Fruit fly (Drosophila melanogaster) S2 (cell line): ENCODE measurements around the gene kek6.

Experiments used
- CG8478 ChIP-seq: fragments of >200 bp; optimal IDR thresholded peaks from 2 replicates; lab custom pipeline; 2018
- CTCF ChIP-seq, 2 experiments: fragments of >200 bp; optimal IDR thresholded peaks; 2 replicates each; lab custom pipeline; 2018

The kek6 gene

DNA sequence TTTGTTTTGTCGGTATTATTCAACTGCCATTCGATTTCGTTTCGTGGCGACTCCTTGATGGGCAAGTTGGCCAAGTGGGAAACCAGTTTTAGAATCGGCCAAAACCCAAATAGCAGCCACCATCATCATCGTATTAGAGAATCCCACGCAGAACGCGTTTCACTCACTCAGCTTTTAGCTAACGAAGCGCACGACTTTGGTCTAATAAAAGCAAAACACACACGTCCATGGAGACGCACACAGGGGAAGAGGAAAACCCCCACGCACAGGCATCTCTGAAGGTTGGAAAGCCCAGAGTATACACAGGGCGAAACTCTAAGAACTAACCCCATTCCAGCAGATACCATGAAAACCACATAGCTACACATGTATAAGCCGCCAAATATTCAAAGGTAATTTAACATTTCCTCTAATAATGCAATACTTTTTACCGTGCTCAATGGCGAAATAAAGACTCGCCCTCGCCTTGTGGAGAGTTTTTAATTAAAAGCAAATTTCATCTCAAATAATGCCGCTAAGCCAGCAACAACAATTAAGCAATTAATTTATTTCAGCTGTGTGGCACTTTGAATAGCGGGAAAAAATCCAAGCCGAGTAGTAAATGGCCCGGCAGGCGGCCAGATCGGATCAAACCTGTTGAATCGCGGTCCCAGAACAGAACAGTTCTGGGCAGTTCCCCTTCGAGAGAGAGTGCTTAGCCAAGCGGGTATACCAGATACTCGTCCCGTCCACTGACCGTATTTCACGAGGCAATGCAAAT is 89.5 kb downstream of the kek6 start:
- TF ChIP-seq CTCF (optimal IDR thresholded peaks at IDR 0.05; lab: Kevin White, UChicago) = no peak
- no peak for TF ChIP-seq CG8478

DNA sequence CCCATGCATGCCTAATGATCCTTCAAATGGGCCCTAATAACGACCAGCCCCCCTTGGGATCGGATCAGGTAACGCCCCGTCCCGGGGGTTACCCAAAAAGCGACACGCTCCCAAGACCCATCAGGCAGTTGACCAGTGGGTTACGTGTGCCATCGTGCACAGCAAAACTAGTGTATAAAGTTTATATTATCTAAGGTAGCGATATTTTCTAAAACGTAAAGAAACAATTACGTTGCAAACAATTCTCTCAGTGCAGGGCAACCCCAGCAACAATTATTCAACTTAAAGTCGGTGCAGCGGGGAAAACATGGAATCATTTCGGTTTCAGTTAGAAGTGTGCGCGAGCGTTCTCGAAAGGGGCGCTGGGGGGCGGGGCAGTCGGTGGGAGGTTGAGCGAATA is 90.6 kb downstream of the kek6 start:
- TF ChIP-seq CG8478 = no peak
- TF ChIP-seq CTCF (optimal IDR thresholded peaks at IDR 0.05; lab: Kevin White, UChicago) = no peak

DNA sequence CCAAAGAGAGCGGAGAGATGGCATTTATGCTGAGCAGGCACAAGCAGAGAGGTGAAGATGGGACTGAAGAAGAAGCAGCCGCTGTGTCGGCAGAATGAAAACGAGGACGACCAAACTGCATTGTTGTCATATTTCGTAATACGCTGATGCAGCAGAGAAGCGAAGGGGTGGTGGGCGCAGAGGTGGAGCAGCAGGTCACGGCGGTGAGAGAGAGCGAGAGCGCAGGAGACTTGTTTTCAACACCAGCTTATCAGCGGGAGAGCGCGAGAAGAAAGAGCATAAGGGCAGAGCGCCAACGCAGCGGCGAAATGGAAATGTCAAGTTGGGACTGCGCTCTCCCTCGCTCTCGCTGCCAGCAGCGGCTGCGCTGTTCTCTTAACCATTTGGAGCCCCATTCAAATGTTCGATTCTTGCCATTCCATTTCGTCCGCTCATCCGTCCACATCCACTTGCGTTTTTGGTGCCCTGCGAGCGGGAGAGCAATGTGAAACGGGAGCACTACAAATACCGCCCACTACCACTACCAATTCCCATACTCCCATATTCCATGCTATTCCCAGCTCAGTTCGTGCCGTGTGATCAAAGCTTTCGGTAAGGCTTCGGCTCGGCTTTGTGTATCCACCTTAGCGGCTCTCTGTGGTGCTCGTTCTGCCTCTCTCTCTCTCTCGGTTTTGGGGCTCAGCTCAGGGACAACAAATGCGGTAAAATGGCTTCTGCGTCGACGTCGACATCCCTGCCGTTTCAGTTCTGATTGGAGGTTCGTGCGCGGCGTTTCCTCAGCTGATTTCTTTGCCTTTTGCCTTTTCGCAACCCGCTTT is 91.6 kb downstream of the kek6 start, which contains the start of gene ttk:
Gene ttk (plus strand): TSS at position 562 of the 818 bp plus-strand sequence.
- no peak for TF ChIP-seq CG8478
- no peak for TF ChIP-seq CTCF (optimal IDR thresholded peaks at IDR 0.05; lab: Kevin White, UChicago)
